Worm (Caenorhabditis elegans): ENCODE results near the gene Y79H2A.2.

Y79H2A.2 gene

DNA sequence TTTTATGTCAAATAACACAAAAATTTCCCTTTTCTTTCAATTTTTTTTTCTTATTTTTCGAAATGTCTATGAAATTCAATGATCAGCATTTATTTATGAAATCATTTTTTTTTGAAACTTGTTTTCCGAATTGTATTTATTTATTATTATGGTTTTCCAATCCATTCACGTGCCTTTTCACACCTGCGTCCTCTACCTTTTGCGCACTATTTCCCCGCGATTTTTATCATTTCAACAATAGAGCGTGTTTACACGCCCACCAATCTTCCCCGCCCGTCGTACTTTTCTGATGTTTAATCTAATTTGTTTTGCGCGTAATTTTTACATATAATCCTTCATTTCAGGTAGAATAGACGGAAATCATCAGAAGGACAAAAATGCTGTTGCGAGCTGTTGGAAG lies 40.7 kb downstream of the Y79H2A.2 start, which contains the start of gene wah-1:
wah-1 (plus strand) TSS at position 345 of the 400 bp plus-strand sequence.
- TF ChIP-seq hlh-1 (tag; optimal IDR thresholded peaks at IDR 0.05) (no peak), ham-2 (GFP tag; optimal IDR thresholded peaks at IDR 0.05) (no peak), mls-2 (tag; optimal IDR thresholded peaks at IDR 0.05) (no peak), mab-5 (tag; optimal IDR thresholded peaks at IDR 0.05) (no peak), mep-1 (tag; optimal IDR thresholded peaks at IDR 0.05) (peak; percentile 9), ceh-83 (GFP tag; optimal IDR thresholded peaks at IDR 0.05) (no peak)

DNA sequence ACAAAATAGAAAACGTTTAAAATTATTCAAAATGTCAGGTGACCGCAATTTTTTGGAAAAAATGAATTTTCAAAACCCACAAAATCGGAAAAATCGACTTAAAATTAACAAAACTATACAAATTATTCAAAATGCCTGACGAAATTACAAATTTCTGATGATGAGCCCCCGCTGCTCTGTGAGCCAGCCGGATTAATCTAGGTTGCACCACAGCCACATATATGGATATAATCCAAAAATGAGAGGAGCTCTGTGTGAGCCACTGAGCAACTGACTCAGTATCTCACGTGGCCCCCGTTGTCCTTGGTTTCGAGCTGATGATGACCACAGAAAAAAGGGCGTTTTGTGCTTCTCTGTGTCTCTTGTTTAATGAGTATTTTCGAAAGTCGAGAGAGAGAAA lies 45.5 kb downstream of the Y79H2A.2 start:
- no peak for TF ChIP-seq ceh-39 (tag; optimal IDR thresholded peaks at IDR 0.05)
- TF ChIP-seq sptf-1 (tag; optimal IDR thresholded peaks at IDR 0.05): no peak
- TF ChIP-seq pha-4 (tag; optimal IDR thresholded peaks at IDR 0.05): no peak
- no peak for TF ChIP-seq unc-120 (tag; optimal IDR thresholded peaks at IDR 0.05; ENCODE audit: poor library complexity, severe bottlenecking)
- TF ChIP-seq cnd-1 (tag; optimal IDR thresholded peaks at IDR 0.05): no peak
- TF ChIP-seq unc-62 (GFP tag; optimal IDR thresholded peaks at IDR 0.05): no peak
- no peak for TF ChIP-seq nhr-237 (tag; optimal IDR thresholded peaks at IDR 0.05)

DNA sequence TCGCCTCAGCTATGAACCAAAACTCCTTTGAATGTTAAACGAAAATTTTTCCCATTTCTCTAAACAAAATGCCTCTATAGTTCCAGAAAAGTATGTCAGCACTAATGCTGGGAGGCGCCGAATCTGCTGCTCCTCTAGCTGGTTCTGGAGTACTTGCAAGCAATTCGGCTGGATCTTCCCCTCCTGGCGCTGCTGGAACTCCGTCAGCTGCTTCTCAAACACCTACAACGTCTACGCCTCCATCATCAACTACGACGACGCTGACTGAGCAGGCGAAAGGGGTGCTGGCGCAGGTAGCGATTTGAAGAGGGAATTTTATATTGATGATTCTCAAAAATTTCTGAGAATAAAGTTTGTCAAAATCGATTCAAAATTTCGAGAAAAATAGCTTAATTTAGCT lies 48.1 kb downstream of the Y79H2A.2 start:
- TF ChIP-seq hlh-1 (tag; optimal IDR thresholded peaks at IDR 0.05) (no peak), ceh-43 (GFP tag; optimal IDR thresholded peaks at IDR 0.05) (no peak), drap-1 (GFP tag; optimal IDR thresholded peaks at IDR 0.05) (no peak), flh-1 (GFP tag; optimal IDR thresholded peaks at IDR 0.05) (no peak), tbx-8 (GFP tag; optimal IDR thresholded peaks at IDR 0.05) (no peak), elt-3 (tag; optimal IDR thresholded peaks at IDR 0.05) (no peak), unc-120 (tag; optimal IDR thresholded peaks at IDR 0.05; ENCODE audit: poor library complexity, severe bottlenecking) (no peak), M03D4.4 (tag; optimal IDR thresholded peaks at IDR 0.05) (no peak), unc-62 (GFP tag; optimal IDR thresholded peaks at IDR 0.05) (no peak), mab-5 (tag; optimal IDR thresholded peaks at IDR 0.05) (no peak), ces-1 (GFP tag; optimal IDR thresholded peaks at IDR 0.05) (no peak), lin-13 (tag; optimal IDR thresholded peaks at IDR 0.05) (no peak), cnd-1 (tag; optimal IDR thresholded peaks at IDR 0.05) (no peak), nhr-237 (tag; optimal IDR thresholded peaks at IDR 0.05) (no peak), ztf-11 (tag; optimal IDR thresholded peaks at IDR 0.05) (no peak), pha-4 (tag; optimal IDR thresholded peaks at IDR 0.05) (no peak)

DNA sequence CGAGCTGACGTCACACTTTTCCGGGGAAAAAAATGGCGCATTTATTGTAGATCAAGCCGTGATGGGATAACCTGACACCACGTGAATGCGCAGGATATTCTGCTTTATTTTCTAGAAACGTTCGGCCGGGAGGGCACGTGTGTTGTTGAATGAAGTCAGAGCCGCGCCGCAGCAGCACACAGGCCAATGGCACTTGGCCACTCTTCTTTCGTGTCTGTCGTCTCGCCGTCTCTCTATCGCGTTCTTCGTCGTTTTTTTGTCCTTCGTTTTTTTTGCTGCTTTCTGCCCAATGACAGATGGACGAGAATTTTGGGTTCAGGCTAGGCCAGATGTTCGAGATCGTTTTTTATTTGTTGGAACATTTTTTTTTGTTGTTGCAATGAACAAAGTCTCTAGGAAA lies 49.0 kb downstream of the Y79H2A.2 start:
- TF ChIP-seq lin-32 (GFP tag; optimal IDR thresholded peaks at IDR 0.05) (peak; percentile 39), lsy-2 (tag; optimal IDR thresholded peaks at IDR 0.05) (no peak), hlh-1 (tag; optimal IDR thresholded peaks at IDR 0.05) (no peak)

DNA sequence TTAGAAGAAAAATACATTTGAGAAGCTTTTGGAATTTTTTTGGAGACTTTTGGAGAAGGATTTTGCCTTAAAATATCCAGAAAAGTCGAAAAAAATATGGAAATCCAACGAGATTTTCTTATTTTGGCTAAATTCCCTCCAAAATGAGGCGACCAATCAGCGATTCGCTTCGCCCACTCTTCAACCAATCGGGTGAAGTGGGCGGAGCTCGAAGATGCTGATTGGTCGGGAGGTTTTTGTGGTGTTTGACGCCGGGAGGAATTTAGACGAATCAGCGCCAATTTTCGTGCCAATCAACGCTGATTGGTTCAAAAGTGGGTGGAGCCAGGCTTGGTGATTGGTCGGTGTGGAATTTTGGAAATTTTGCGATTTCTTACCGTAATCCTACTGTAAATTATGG lies 49.8 kb downstream of the Y79H2A.2 start:
- peak; percentile 2 for TF ChIP-seq mls-2 (tag; optimal IDR thresholded peaks at IDR 0.05)
- no peak for TF ChIP-seq flh-1 (GFP tag; optimal IDR thresholded peaks at IDR 0.05)

All from whole organism, mixed stage, embryonic.